Fruit fly (Drosophila melanogaster) whole organism, embryonic: ENCODE data around the gene Tim17b2.

Experiments used
- Bgb ChIP-seq: fragments of 200-800 bp; sonication (Bioruptor generic); IDR thresholded peaks from 2 replicates; pipeline ENCODE4 v1.3.6; 2022; ENCODE audit warnings: missing biosample characterization, missing genetic modification characterization; ENCODE audit not compliant: partially characterized antibody
- CG12659 ChIP-seq: fragments of 200-800 bp; sonication (Bioruptor generic); optimal IDR thresholded peaks from 3 replicates; lab custom pipeline; 2017; ENCODE audit warnings: mild to moderate bottlenecking, missing biosample characterization, missing genetic modification reagents, missing genetic modification characterization
- CG16813 ChIP-seq: fragments of 200-800 bp; sonication (Bioruptor generic); IDR thresholded peaks from 3 replicates; pipeline ENCODE4 v1.3.6; 2022; ENCODE audit warnings: missing biosample characterization, missing genetic modification characterization; ENCODE audit not compliant: partially characterized antibody
- CG3995 ChIP-seq: fragments of 200-800 bp; sonication (Bioruptor generic); optimal IDR thresholded peaks from 3 replicates; lab custom pipeline; 2016; ENCODE audit warnings: missing biosample characterization, missing genetic modification characterization
- CG42726 ChIP-seq: fragments of 200-800 bp; sonication (Bioruptor generic); IDR thresholded peaks from 2 replicates; pipeline ENCODE4 v1.3.6; 2022; ENCODE audit warnings: missing biosample characterization, missing genetic modification characterization; ENCODE audit not compliant: partially characterized antibody
- CG6791 ChIP-seq: fragments of 200-800 bp; sonication (Bioruptor generic); IDR thresholded peaks from 3 replicates; pipeline ENCODE4 v1.3.6; 2022; ENCODE audit warnings: missing biosample characterization, missing genetic modification characterization; ENCODE audit not compliant: partially characterized antibody
- CTCF ChIP-seq: fragments of 200-800 bp; sonication (Bioruptor generic); optimal IDR thresholded peaks from 2 replicates; lab custom pipeline; 2017; ENCODE audit warnings: missing biosample characterization, mild to moderate bottlenecking, missing genetic modification characterization, moderate library complexity
- Dp ChIP-seq: fragments of 200-800 bp; sonication (Bioruptor generic); optimal IDR thresholded peaks from 2 replicates; lab custom pipeline; 2018; ENCODE audit warnings: missing biosample characterization, mild to moderate bottlenecking, missing genetic modification characterization, moderate library complexity
- E2f2 ChIP-seq: fragments of 200-800 bp; sonication (Bioruptor generic); IDR thresholded peaks from 2 replicates; pipeline ENCODE4 v1.3.6; 2022; ENCODE audit warnings: missing biosample characterization, missing genetic modification characterization
- HLH4C ChIP-seq: fragments of 200-800 bp; sonication (Bioruptor generic); IDR thresholded peaks from 3 replicates; pipeline ENCODE4 v1.3.6; 2022; ENCODE audit warnings: missing biosample characterization, missing genetic modification characterization; ENCODE audit not compliant: partially characterized antibody
- Mes4 ChIP-seq: fragments of 200-800 bp; sonication (Bioruptor generic); optimal IDR thresholded peaks from 2 replicates; lab custom pipeline; 2016; ENCODE audit warnings: missing biosample characterization, missing genetic modification characterization
- Opbp ChIP-seq: fragments of 200-800 bp; sonication (Bioruptor generic); IDR thresholded peaks from 3 replicates; pipeline ENCODE4 v1.3.6; 2022; ENCODE audit warnings: missing biosample characterization, missing genetic modification characterization; ENCODE audit not compliant: partially characterized antibody
- TFAM ChIP-seq: fragments of 200-800 bp; sonication (Bioruptor generic); optimal IDR thresholded peaks from 2 replicates; lab custom pipeline; 2017; ENCODE audit warnings: missing biosample characterization, missing genetic modification characterization, inconsistent platforms
- amos ChIP-seq: fragments of 200-800 bp; sonication (Bioruptor generic); IDR thresholded peaks from 2 replicates; pipeline ENCODE4 v1.3.6; 2022; ENCODE audit warnings: missing biosample characterization, missing genetic modification characterization; ENCODE audit not compliant: partially characterized antibody
- hth ChIP-seq: fragments of >200 bp; optimal IDR thresholded peaks from 2 replicates; lab custom pipeline; 2017; ENCODE audit warnings: inconsistent platforms
- knrl ChIP-seq: fragments of 200-800 bp; sonication (Bioruptor generic); IDR thresholded peaks from 3 replicates; pipeline ENCODE4 v1.3.6; 2022; ENCODE audit warnings: missing biosample characterization, missing genetic modification characterization; ENCODE audit not compliant: partially characterized antibody
- lbe ChIP-seq: fragments of 200-800 bp; sonication (Bioruptor generic); optimal IDR thresholded peaks from 2 replicates; lab custom pipeline; 2016; ENCODE audit warnings: missing biosample characterization, mild to moderate bottlenecking, missing genetic modification characterization
- mam ChIP-seq: fragments of 200-800 bp; sonication (Bioruptor generic); optimal IDR thresholded peaks from 3 replicates; lab custom pipeline; 2016; ENCODE audit warnings: missing biosample characterization, missing genetic modification characterization
- ssp ChIP-seq: fragments of 200-800 bp; sonication (Bioruptor generic); IDR thresholded peaks from 2 replicates; pipeline ENCODE4 v1.3.6; 2022; ENCODE audit warnings: missing biosample characterization, missing genetic modification characterization
- stwl ChIP-seq: fragments of 200-800 bp; sonication (Bioruptor generic); optimal IDR thresholded peaks from 3 replicates; lab custom pipeline; 2018; ENCODE audit warnings: missing biosample characterization, mild to moderate bottlenecking, missing genetic modification characterization, moderate library complexity
- vnd ChIP-seq: fragments of 200-800 bp; sonication (Bioruptor generic); IDR thresholded peaks from 3 replicates; pipeline ENCODE4 v1.3.6; 2022; ENCODE audit warnings: missing biosample characterization, missing genetic modification characterization; ENCODE audit not compliant: partially characterized antibody

The Tim17b2 gene

DNA sequence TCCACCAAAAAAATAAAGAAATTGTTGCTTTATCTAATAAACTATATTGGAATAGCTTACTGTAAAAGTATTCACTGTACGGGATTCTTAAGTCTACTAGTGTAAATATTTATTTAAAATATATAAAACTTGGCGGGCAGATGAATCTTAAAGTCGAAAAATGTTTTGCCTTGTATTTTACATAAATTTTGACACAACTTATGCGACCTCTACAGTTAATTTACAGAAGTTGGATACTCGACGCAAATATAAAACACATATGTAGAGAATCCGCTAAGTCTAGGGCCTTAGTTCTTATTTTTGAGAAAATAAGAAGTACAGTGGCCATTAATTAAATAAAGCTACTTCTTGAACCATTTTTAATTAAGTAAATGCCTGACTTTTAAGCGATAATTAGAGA, 20.0 kb downstream of the Tim17b2 start:
- TF ChIP-seq knrl (GFP tag; lab: Robert Waterston, UW) (peak; percentile 58), stwl (peak; percentile 57), vnd (GFP tag; lab: Robert Waterston, UW) (0 out of 3 replicates have a peak, but pooled peaks have one; percentile 29), CG12659 (no peak), mam (GFP tag; lab: Kevin White, UChicago) (no peak), CG6791 (peak; percentile 36; the same call in 2 of the 3 replicates), lbe (no peak), Opbp (GFP tag; lab: Robert Waterston, UW) (peak; percentile 24; the same call in 1 of the 3 replicates), Bgb (GFP tag; lab: Robert Waterston, UW) (peak; percentile 68; the same call in 1 of the 2 replicates), CTCF (GFP tag; lab: Kevin White, UChicago) (peak; percentile 92), amos (GFP tag; lab: Robert Waterston, UW) (peak; percentile 63), CG42726 (GFP tag; lab: Robert Waterston, UW) (peak; percentile 11; the same call in 1 of the 2 replicates), CG16813 (peak; percentile 17; the same call in 1 of the 3 replicates), Dp (peak; percentile 45), TFAM (GFP tag; lab: Kevin White, UChicago) (no peak), Mes4 (GFP tag; lab: Kevin White, UChicago) (no peak), CG3995 (GFP tag; lab: Kevin White, UChicago) (no peak), HLH4C (GFP tag; lab: Robert Waterston, UW) (0 out of 3 replicates have a peak, but pooled peaks have one; percentile 16), hth (lab: Kevin White, UChicago) (no peak), ssp (GFP tag; lab: Robert Waterston, UW) (no peak), E2f2 (GFP tag; lab: Robert Waterston, UW) (peak; percentile 69)
